Worm (Caenorhabditis elegans) whole organism, L4 larva: ENCODE results near the gene dnj-5.

Experiments used
- R02D3.7 ChIP-seq: fragments of 150-350 bp; sonication (generic microtip); optimal IDR thresholded peaks from 3 replicates; lab custom pipeline; 2014; ENCODE audit warnings: missing biosample characterization, missing genetic modification characterization
- ctbp-1 ChIP-seq: fragments of 200-800 bp; sonication (Bioruptor generic); IDR thresholded peaks from 2 replicates; pipeline ENCODE4 v1.3.6; 2022; ENCODE audit warnings: missing genetic modification reagents, missing genetic modification characterization, missing compliant biosample characterization
- dpl-1 ChIP-seq: fragments of 150-350 bp; optimal IDR thresholded peaks from 2 replicates; lab custom pipeline; 2014; ENCODE audit warnings: missing biosample characterization, missing genetic modification reagents, missing genetic modification characterization
- duxl-1 ChIP-seq: sonication (generic microtip); optimal IDR thresholded peaks from 2 replicates; lab custom pipeline; 2016; ENCODE audit warnings: mild to moderate bottlenecking, missing genetic modification characterization, moderate library complexity, missing compliant biosample characterization; ENCODE audit not compliant: poor library complexity
- mxl-3 ChIP-seq: fragments of 200-800 bp; sonication (Bioruptor generic); optimal IDR thresholded peaks from 2 replicates; lab custom pipeline; 2018; ENCODE audit warnings: mild to moderate bottlenecking, missing genetic modification characterization, missing compliant biosample characterization
- nhr-10 ChIP-seq: fragments of 150-350 bp; optimal IDR thresholded peaks from 2 replicates; lab custom pipeline; 2014; ENCODE audit warnings: missing biosample characterization, missing genetic modification characterization
- pha-4 ChIP-seq, 2 experiments: fragments of 150-350 bp in 1 of 2; fragments of 200-800 bp in 1 of 2; sonication (Bioruptor generic) in 1 of 2; IDR thresholded peaks in 1 of 2; optimal IDR thresholded peaks in 1 of 2; 2 replicates each; pipeline versions ENCODE4 v1.3.6 to Lab custom; 2014 to 2022; ENCODE audit warnings: missing genetic modification characterization in 2 of 2, missing genetic modification reagents in 2 of 2, missing biosample characterization in 1 of 2, missing compliant biosample characterization in 1 of 2
- unc-39 ChIP-seq: sonication (generic microtip); optimal IDR thresholded peaks from 2 replicates; lab custom pipeline; 2017; ENCODE audit warnings: missing biosample characterization, missing genetic modification characterization

- TF ChIP-seq duxl-1 (tag; lab: Kevin White, UChicago) = no peak
- TF ChIP-seq pha-4 (GFP tag; IDR thresholded peaks at IDR 0.05; lab: Robert Waterston, UW) = no peak
- no peak for TF ChIP-seq pha-4 (tag; optimal IDR thresholded peaks at IDR 0.05; lab: Kevin White, UChicago)
- TF ChIP-seq mxl-3 (GFP tag; lab: Kevin White, UChicago) = no peak
- no peak for TF ChIP-seq R02D3.7
- TF ChIP-seq nhr-10 (tag; lab: Kevin White, UChicago) = no peak
- no peak for TF ChIP-seq ctbp-1 (GFP tag; lab: Robert Waterston, UW)
- no peak for TF ChIP-seq dpl-1
- no peak for TF ChIP-seq unc-39 (tag; lab: Kevin White, UChicago)
Observed at ce11 chrII:6812514-6812913, 45.6 kb downstream of the dnj-5 start.
